Fruit fly (Drosophila melanogaster): Measurements from ENCODE around the gene CG43139.

DNA sequence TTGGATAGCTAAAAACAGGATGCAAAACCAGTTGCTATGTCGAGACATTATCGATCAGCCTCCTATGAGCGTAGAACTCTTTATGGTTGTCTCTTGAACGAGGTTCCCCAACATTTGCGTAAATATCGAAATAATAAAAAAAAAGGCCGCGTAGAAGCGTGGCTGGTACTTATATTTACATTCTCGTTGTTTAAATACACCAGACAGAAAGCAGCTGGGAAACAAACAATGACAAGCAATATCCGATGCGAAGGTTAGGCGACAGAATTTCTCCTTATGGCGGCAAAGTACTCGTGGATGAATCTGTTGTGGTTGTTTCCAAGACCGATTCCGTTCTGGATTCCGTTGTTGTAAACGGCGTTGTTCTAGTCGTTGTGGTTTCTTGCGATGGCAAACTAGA is at the start of gene CG43139:
- TF ChIP-seq pan (optimal IDR thresholded peaks at IDR 0.05) (no peak), dmrt93B (GFP tag; optimal IDR thresholded peaks at IDR 0.05) (no peak), fru (GFP tag; optimal IDR thresholded peaks at IDR 0.05) (no peak), Hr78 (GFP tag; optimal IDR thresholded peaks at IDR 0.05) (no peak), Dif (GFP tag; optimal IDR thresholded peaks at IDR 0.05; ENCODE audit: partially characterized antibody) (no peak), Dfd (GFP tag; optimal IDR thresholded peaks at IDR 0.05) (no peak), CrebA (GFP tag; optimal IDR thresholded peaks at IDR 0.05; ENCODE audit: borderline replicate concordance) (no peak), dsf (GFP tag; optimal IDR thresholded peaks at IDR 0.05; ENCODE audit: borderline replicate concordance) (no peak), h (GFP tag; optimal IDR thresholded peaks at IDR 0.05) (peak; percentile 53), CG32264 (GFP tag; optimal IDR thresholded peaks at IDR 0.05) (no peak), brk (GFP tag; optimal IDR thresholded peaks at IDR 0.05) (no peak)
